Worm (Caenorhabditis elegans) whole organism, L3 larva: ENCODE results near the gene Y38E10A.2.
"Not testable (repeated sequence)": the region's sequence is repeated elsewhere in the genome, so short reads cannot be mapped to it uniquely, and the experiment has no call there.

ENCODE experiments used
- R02D3.7 ChIP-seq: fragments of 150-350 bp; optimal IDR thresholded peaks from 2 replicates; lab custom pipeline; 2014; ENCODE audit warnings: missing biosample characterization, missing genetic modification characterization
- ZK546.5 ChIP-seq: sonication (generic microtip); optimal IDR thresholded peaks from 2 replicates; lab custom pipeline; 2017; ENCODE audit warnings: missing biosample characterization, missing genetic modification characterization
- aly-2 ChIP-seq: fragments of 150-350 bp; optimal IDR thresholded peaks from 2 replicates; lab custom pipeline; 2014; ENCODE audit warnings: missing biosample characterization, missing genetic modification characterization
- ama-1 ChIP-seq: fragments of 150-350 bp; optimal IDR thresholded peaks from 2 replicates; lab custom pipeline; 2018
- ceh-16 ChIP-seq: sonication (generic microtip); optimal IDR thresholded peaks from 2 replicates; lab custom pipeline; 2017; ENCODE audit warnings: missing biosample characterization, missing genetic modification characterization
- ceh-28 ChIP-seq: fragments of 150-350 bp; optimal IDR thresholded peaks from 2 replicates; lab custom pipeline; 2014; ENCODE audit warnings: missing biosample characterization, missing genetic modification reagents, missing genetic modification characterization
- ceh-82 ChIP-seq: fragments of 150-350 bp; optimal IDR thresholded peaks from 2 replicates; lab custom pipeline; 2014; ENCODE audit warnings: missing biosample characterization, missing genetic modification characterization
- ceh-9 ChIP-seq: sonication (generic microtip); optimal IDR thresholded peaks from 2 replicates; lab custom pipeline; 2018; ENCODE audit warnings: missing biosample characterization, missing genetic modification characterization
- egl-27 ChIP-seq: sonication (generic microtip); optimal IDR thresholded peaks from 4 replicates; lab custom pipeline; 2017; ENCODE audit warnings: missing biosample characterization, missing genetic modification reagents, missing genetic modification characterization
- egl-5 ChIP-seq: fragments of 150-350 bp; optimal IDR thresholded peaks from 2 replicates; lab custom pipeline; 2017; ENCODE audit warnings: missing biosample characterization, missing genetic modification reagents, missing genetic modification characterization, inconsistent platforms
- elt-1 ChIP-seq: fragments of 150-350 bp; optimal IDR thresholded peaks from 2 replicates; lab custom pipeline; 2014; ENCODE audit warnings: missing biosample characterization, missing genetic modification characterization
- elt-2 ChIP-seq: sonication (generic microtip); optimal IDR thresholded peaks from 2 replicates; lab custom pipeline; 2016; ENCODE audit warnings: missing genetic modification reagents, mild to moderate bottlenecking, missing genetic modification characterization, missing compliant biosample characterization
- eor-1 ChIP-seq, 2 experiments: fragments of 150-350 bp; optimal IDR thresholded peaks; 2 replicates each; lab custom pipeline; 2014 to 2018; ENCODE audit warnings: missing biosample characterization in 2 of 2, missing genetic modification characterization in 2 of 2
- fkh-10 ChIP-seq: sonication (generic microtip); optimal IDR thresholded peaks from 2 replicates; lab custom pipeline; 2017; ENCODE audit warnings: missing biosample characterization, missing genetic modification reagents, missing genetic modification characterization
- fkh-2 ChIP-seq: fragments of 150-350 bp; optimal IDR thresholded peaks from 2 replicates; lab custom pipeline; 2014; ENCODE audit warnings: missing biosample characterization, missing genetic modification reagents, missing genetic modification characterization
- jun-1 ChIP-seq: fragments of 150-350 bp; optimal IDR thresholded peaks from 2 replicates; lab custom pipeline; 2014; ENCODE audit warnings: missing biosample characterization, missing genetic modification reagents, missing genetic modification characterization
- lin-15B ChIP-seq: fragments of 150-350 bp; optimal IDR thresholded peaks from 2 replicates; lab custom pipeline; 2014; ENCODE audit warnings: missing biosample characterization, missing genetic modification characterization
- lin-39 ChIP-seq: fragments of 150-350 bp; optimal IDR thresholded peaks from 2 replicates; lab custom pipeline; 2018; ENCODE audit warnings: missing biosample characterization, missing genetic modification reagents, missing genetic modification characterization
- mdl-1 ChIP-seq: fragments of 150-350 bp; optimal IDR thresholded peaks from 2 replicates; lab custom pipeline; 2014; ENCODE audit warnings: missing biosample characterization, missing genetic modification characterization
- mml-1 ChIP-seq: fragments of 150-350 bp; sonication (generic microtip); optimal IDR thresholded peaks from 3 replicates; lab custom pipeline; 2014; ENCODE audit warnings: missing biosample characterization, missing genetic modification characterization
- nfya-1 ChIP-seq: sonication (generic microtip); optimal IDR thresholded peaks from 2 replicates; lab custom pipeline; 2017; ENCODE audit warnings: missing genetic modification characterization, mild to moderate bottlenecking, missing compliant biosample characterization, antibody characterized with exemption, moderate library complexity; ENCODE audit not compliant: insufficient read depth
- nhr-12 ChIP-seq: fragments of 150-350 bp; optimal IDR thresholded peaks from 2 replicates; lab custom pipeline; 2014; ENCODE audit warnings: missing biosample characterization, missing genetic modification characterization
- nhr-23 ChIP-seq: fragments of 150-350 bp; optimal IDR thresholded peaks from 2 replicates; lab custom pipeline; 2014; ENCODE audit warnings: missing biosample characterization, missing genetic modification reagents, missing genetic modification characterization
- nhr-25 ChIP-seq: sonication (generic microtip); optimal IDR thresholded peaks from 2 replicates; lab custom pipeline; 2017; ENCODE audit warnings: missing biosample characterization, missing genetic modification characterization
- nhr-28 ChIP-seq: fragments of 150-350 bp; optimal IDR thresholded peaks from 2 replicates; lab custom pipeline; 2014; ENCODE audit warnings: missing biosample characterization, missing genetic modification characterization
- nhr-43 ChIP-seq: sonication (generic microtip); optimal IDR thresholded peaks from 2 replicates; lab custom pipeline; 2016; ENCODE audit warnings: mild to moderate bottlenecking, missing genetic modification characterization, missing compliant biosample characterization; ENCODE audit not compliant: poor library complexity, severe bottlenecking
- nhr-67 ChIP-seq: fragments of 150-350 bp; optimal IDR thresholded peaks from 2 replicates; lab custom pipeline; 2014; ENCODE audit warnings: missing biosample characterization, missing genetic modification characterization
- nhr-76 ChIP-seq: fragments of 150-350 bp; sonication (generic microtip); optimal IDR thresholded peaks from 5 replicates; lab custom pipeline; 2014; ENCODE audit warnings: missing biosample characterization, missing genetic modification characterization
- pqm-1 ChIP-seq: fragments of 150-350 bp; optimal IDR thresholded peaks from 2 replicates; lab custom pipeline; 2017; ENCODE audit warnings: missing biosample characterization, missing genetic modification characterization, inconsistent platforms
- sea-2 ChIP-seq: fragments of 150-350 bp; sonication (generic microtip); optimal IDR thresholded peaks from 4 replicates; lab custom pipeline; 2014; ENCODE audit warnings: missing biosample characterization, missing genetic modification reagents, missing genetic modification characterization
- skn-1 ChIP-seq: fragments of 150-350 bp; optimal IDR thresholded peaks from 2 replicates; lab custom pipeline; 2014; ENCODE audit warnings: missing biosample characterization, missing genetic modification characterization
- zag-1 ChIP-seq: fragments of 150-350 bp; optimal IDR thresholded peaks from 2 replicates; lab custom pipeline; 2014; ENCODE audit warnings: missing biosample characterization, missing genetic modification characterization
- ztf-11 ChIP-seq: fragments of 150-350 bp; optimal IDR thresholded peaks from 2 replicates; lab custom pipeline; 2014; ENCODE audit warnings: missing biosample characterization, missing genetic modification characterization
- ztf-4 ChIP-seq: fragments of 150-350 bp; optimal IDR thresholded peaks from 2 replicates; lab custom pipeline; 2014; ENCODE audit warnings: missing biosample characterization, missing genetic modification characterization

The Y38E10A.2 gene

DNA sequence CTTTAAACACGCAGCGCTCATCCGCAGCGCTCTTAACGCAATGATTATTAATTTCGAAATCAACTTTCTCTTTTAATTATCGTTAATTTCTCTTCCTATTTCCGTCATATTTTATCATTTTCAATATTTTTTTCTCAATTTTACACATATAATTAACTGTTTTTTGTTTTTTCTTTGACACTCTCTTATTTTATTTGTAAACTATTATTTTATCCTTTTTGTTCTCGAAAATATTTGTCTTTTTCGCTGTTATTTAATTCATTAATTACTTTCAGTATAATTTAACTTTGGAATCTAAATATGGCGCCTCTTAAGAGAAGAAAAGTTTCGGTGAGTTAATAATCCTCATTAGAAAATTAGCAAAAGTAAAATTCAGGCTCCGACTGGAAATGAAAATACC lies 37.2 kb downstream of the Y38E10A.2 start, which contains the start of gene F49C5.3:
Gene F49C5.3 (plus strand): TSS at position 301 of the 400 bp plus-strand sequence.
- not testable (repeated sequence) for TF ChIP-seq sea-2 (GFP tag; lab: Kevin White, UChicago); elt-2 (tag; lab: Kevin White, UChicago); ztf-4 (tag; lab: Kevin White, UChicago)

DNA sequence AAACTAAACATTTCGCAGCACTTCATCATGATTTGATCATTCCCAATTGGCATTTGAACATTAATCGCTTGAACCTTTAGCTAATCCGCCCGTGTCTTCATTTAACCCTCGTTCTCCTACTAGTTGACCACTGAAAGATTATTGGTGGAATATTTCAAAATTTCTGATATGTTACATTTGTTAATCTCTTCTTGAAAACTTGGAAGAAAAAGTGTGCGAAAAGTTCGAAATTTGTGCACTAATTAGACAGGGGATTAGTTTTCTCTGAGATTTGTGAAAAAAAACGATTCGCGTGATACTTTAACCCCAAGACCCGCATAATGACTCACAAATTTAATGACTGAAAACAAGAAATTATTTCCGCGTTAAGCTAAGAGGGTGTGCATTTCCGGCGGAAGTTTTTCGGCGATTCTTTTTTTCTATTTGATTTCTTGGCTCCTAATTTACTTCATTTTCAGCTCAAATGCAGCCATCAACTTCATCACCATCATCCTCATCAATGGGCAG lies 38.1 kb downstream of the Y38E10A.2 start, which contains the start of gene nimk-1:
Gene nimk-1 (plus strand): TSS at position 457 of the 507 bp plus-strand sequence.
- TF ChIP-seq nfya-1 (tag; lab: Kevin White, UChicago) = no peak
- TF ChIP-seq ceh-16 = no peak
- TF ChIP-seq elt-1 (tag; lab: Kevin White, UChicago) = no peak
- no peak for TF ChIP-seq nhr-23 (tag; lab: Kevin White, UChicago)
- no peak for TF ChIP-seq R02D3.7 (tag; lab: Kevin White, UChicago)
- no peak for TF ChIP-seq nhr-28
- no peak for TF ChIP-seq mdl-1
- TF ChIP-seq ceh-82 (tag; lab: Kevin White, UChicago) = no peak
- TF ChIP-seq zag-1 = no peak
- no peak for TF ChIP-seq nhr-12 (tag; lab: Kevin White, UChicago)
- no peak for TF ChIP-seq egl-27 (tag; lab: Kevin White, UChicago)
- TF ChIP-seq lin-39 (tag; lab: Kevin White, UChicago) = no peak
- TF ChIP-seq nhr-76 (tag; lab: Kevin White, UChicago) = no peak
- no peak for TF ChIP-seq egl-5 (tag; lab: Kevin White, UChicago)
- TF ChIP-seq elt-2 (tag; lab: Kevin White, UChicago) = no peak

DNA sequence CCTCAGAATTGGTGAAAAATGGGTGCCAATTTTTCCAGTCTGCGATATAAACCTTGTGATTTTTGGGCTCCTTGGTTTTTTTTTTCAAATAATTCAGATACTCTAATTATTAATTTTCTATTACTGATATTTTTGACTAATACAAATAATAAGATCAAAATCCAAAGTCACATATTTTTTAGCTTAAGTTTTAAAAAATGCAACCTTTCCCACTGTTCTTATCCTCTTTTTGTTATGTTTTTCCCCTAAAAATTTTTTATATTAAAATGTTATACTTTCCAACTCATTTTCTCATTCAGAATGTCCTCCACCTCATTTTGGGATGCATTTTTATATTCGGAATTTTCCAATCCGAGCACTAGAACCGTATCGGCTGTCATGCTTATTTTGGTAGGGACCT lies 42.5 kb downstream of the Y38E10A.2 start, which contains the start of gene srx-120:
Gene srx-120 (plus strand): TSS at position 301 of the 400 bp plus-strand sequence.
- TF ChIP-seq mml-1 (tag; lab: Kevin White, UChicago) = no peak
- no peak for TF ChIP-seq ceh-16
- TF ChIP-seq nhr-25 (tag; lab: Kevin White, UChicago) = no peak
- TF ChIP-seq pqm-1 (tag; lab: Kevin White, UChicago) = no peak
- TF ChIP-seq egl-5 (tag; lab: Kevin White, UChicago) = no peak
- no peak for TF ChIP-seq nhr-12 (tag; lab: Kevin White, UChicago)
- no peak for TF ChIP-seq nfya-1 (tag; lab: Kevin White, UChicago)

DNA sequence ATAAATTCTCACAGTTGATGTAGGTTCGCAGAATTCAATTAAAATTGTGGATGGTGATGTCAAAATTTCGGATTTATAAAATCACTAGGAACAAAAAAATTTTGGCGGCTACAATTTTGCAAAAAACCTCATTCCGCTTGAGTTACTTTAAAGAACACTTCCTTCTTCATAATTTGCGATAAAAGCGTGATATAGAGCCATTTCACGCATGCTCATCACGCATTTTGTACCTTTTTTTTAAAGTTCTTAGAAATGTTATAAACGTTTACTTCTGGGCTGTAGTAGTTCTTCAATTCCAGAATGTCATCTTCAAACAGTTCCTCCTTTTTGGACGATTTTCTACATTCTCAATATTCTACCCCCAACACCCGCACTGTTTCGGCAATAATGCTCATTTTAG lies 45.5 kb downstream of the Y38E10A.2 start, which contains the start of gene srx-119:
Gene srx-119 (plus strand): TSS at position 301 of the 400 bp plus-strand sequence.
- TF ChIP-seq fkh-10 (GFP tag; lab: Kevin White, UChicago) (no peak), aly-2 (tag; lab: Kevin White, UChicago) (no peak), skn-1 (no peak), nhr-43 (tag; lab: Kevin White, UChicago) (no peak), ztf-11 (tag; lab: Kevin White, UChicago) (no peak), mml-1 (tag; lab: Kevin White, UChicago) (no peak), nhr-28 (no peak), nhr-67 (tag; lab: Kevin White, UChicago) (no peak), ceh-28 (tag; lab: Kevin White, UChicago) (no peak), jun-1 (tag; lab: Kevin White, UChicago) (no peak), sea-2 (GFP tag; lab: Kevin White, UChicago) (no peak), nhr-25 (tag; lab: Kevin White, UChicago) (no peak), ZK546.5 (no peak), nfya-1 (tag; lab: Kevin White, UChicago) (no peak), ceh-9 (tag; lab: Kevin White, UChicago) (no peak), nhr-12 (tag; lab: Kevin White, UChicago) (no peak), elt-2 (tag; lab: Kevin White, UChicago) (no peak), ama-1 (lab: Kevin White, UChicago) (no peak)

DNA sequence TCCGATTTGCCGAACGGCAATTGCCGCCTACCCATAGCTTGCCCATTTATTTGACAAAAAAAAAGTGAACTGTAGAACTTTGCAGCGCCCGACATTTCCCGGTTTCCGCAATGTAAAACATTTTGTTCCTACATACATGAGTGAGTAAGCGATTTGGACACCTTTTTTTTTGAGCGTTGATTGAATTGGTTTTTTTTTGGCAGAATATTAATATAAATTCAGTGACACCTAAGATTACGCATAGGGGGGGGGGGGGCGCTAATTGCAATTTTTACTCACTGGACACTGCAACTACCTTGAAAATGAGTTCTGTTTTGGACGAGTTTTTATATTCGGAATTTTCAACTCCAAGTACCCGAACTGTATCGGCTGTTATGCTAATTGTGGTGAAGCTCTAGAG lies 47.9 kb downstream of the Y38E10A.2 start, which contains the start of gene srx-118:
Gene srx-118 (plus strand): TSS at position 301 of the 400 bp plus-strand sequence.
- no peak for TF ChIP-seq eor-1 (tag; optimal IDR thresholded peaks at IDR 0.05; lab: Kevin White, UChicago)
- TF ChIP-seq fkh-2 (tag; lab: Kevin White, UChicago) = no peak
- TF ChIP-seq skn-1 = no peak
- TF ChIP-seq lin-15B = no peak
- TF ChIP-seq nhr-23 (tag; lab: Kevin White, UChicago) = no peak
